Fruit fly (Drosophila melanogaster) whole organism, prepupa: ENCODE results near the gene Dnaaf5.

Experiments used
- Blimp-1 ChIP-seq: fragments of 200-800 bp; sonication (Bioruptor generic); optimal IDR thresholded peaks from 3 replicates; lab custom pipeline; 2017; ENCODE audit warnings: missing biosample characterization, missing genetic modification characterization, mild to moderate bottlenecking, moderate library complexity, missing genetic modification reagents
- CG11294 ChIP-seq: fragments of 200-800 bp; sonication (Bioruptor generic); IDR thresholded peaks from 2 replicates; pipeline ENCODE4 v1.3.6; 2022; ENCODE audit warnings: missing biosample characterization, missing genetic modification characterization
- CG11762 ChIP-seq: fragments of 200-800 bp; sonication (Bioruptor generic); optimal IDR thresholded peaks from 3 replicates; lab custom pipeline; 2016; ENCODE audit warnings: missing biosample characterization, missing genetic modification characterization; ENCODE audit not compliant: insufficient read depth
- CG11902 ChIP-seq: fragments of 200-800 bp; sonication (Bioruptor generic); optimal IDR thresholded peaks from 3 replicates; lab custom pipeline; 2016; ENCODE audit warnings: missing biosample characterization, missing genetic modification characterization
- CG16779 ChIP-seq: fragments of 200-800 bp; sonication (Bioruptor generic); optimal IDR thresholded peaks from 3 replicates; lab custom pipeline; 2017; ENCODE audit warnings: missing biosample characterization, mild to moderate bottlenecking, missing genetic modification characterization
- CG3032 ChIP-seq: fragments of 200-800 bp; optimal IDR thresholded peaks from 2 replicates; lab custom pipeline; 2019; ENCODE audit warnings: missing biosample characterization, mild to moderate bottlenecking, missing genetic modification characterization, moderate library complexity
- CG34406 ChIP-seq: fragments of 200-800 bp; sonication (Bioruptor generic); optimal IDR thresholded peaks from 3 replicates; lab custom pipeline; 2016; ENCODE audit warnings: missing biosample characterization, missing genetic modification characterization
- CG3919 ChIP-seq: fragments of 200-800 bp; sonication (Bioruptor generic); optimal IDR thresholded peaks from 3 replicates; lab custom pipeline; 2016; ENCODE audit warnings: missing biosample characterization, missing genetic modification characterization
- CG4318 ChIP-seq: fragments of 200-800 bp; sonication (Bioruptor generic); optimal IDR thresholded peaks from 3 replicates; lab custom pipeline; 2017; ENCODE audit warnings: missing biosample characterization, mild to moderate bottlenecking, missing genetic modification characterization
- CG6163 ChIP-seq: fragments of 200-800 bp; sonication (Bioruptor generic); IDR thresholded peaks from 3 replicates; pipeline ENCODE4 v1.3.6; 2022; ENCODE audit warnings: missing biosample characterization, missing genetic modification characterization
- CG6276 ChIP-seq: fragments of 200-800 bp; sonication (Bioruptor generic); optimal IDR thresholded peaks from 2 replicates; lab custom pipeline; 2017; ENCODE audit warnings: missing biosample characterization, mild to moderate bottlenecking, missing genetic modification characterization
- CG6792 ChIP-seq: fragments of 200-800 bp; sonication (Bioruptor generic); optimal IDR thresholded peaks from 3 replicates; lab custom pipeline; 2016; ENCODE audit warnings: missing biosample characterization, missing genetic modification characterization
- CG6808 ChIP-seq: fragments of 200-800 bp; sonication (Bioruptor generic); optimal IDR thresholded peaks from 3 replicates; lab custom pipeline; 2017; ENCODE audit warnings: missing biosample characterization, missing genetic modification characterization, mild to moderate bottlenecking, moderate library complexity, missing genetic modification reagents
- CG6854 ChIP-seq: fragments of 200-800 bp; sonication (Bioruptor generic); optimal IDR thresholded peaks from 2 replicates; lab custom pipeline; 2017; ENCODE audit warnings: missing biosample characterization, mild to moderate bottlenecking, missing genetic modification characterization
- CG7368 ChIP-seq: fragments of 200-800 bp; sonication (Bioruptor generic); optimal IDR thresholded peaks from 3 replicates; lab custom pipeline; 2016; ENCODE audit warnings: missing biosample characterization, missing genetic modification characterization
- CG8319 ChIP-seq: fragments of 200-800 bp; sonication (Bioruptor generic); optimal IDR thresholded peaks from 3 replicates; lab custom pipeline; 2016; ENCODE audit warnings: missing biosample characterization, missing genetic modification characterization
- CG8632 ChIP-seq: fragments of 200-800 bp; sonication (Bioruptor generic); optimal IDR thresholded peaks from 3 replicates; lab custom pipeline; 2016; ENCODE audit warnings: missing biosample characterization, missing genetic modification characterization
- CG9139 ChIP-seq: fragments of 200-800 bp; sonication (Bioruptor generic); optimal IDR thresholded peaks from 3 replicates; lab custom pipeline; 2017; ENCODE audit warnings: missing biosample characterization, mild to moderate bottlenecking, missing genetic modification characterization
- Eip75B ChIP-seq: fragments of 200-800 bp; sonication (Bioruptor generic); optimal IDR thresholded peaks from 3 replicates; lab custom pipeline; 2016; ENCODE audit warnings: missing biosample characterization, missing genetic modification characterization
- Eip78C ChIP-seq: fragments of 200-800 bp; sonication (Bioruptor generic); peaks from one replicate; lab custom pipeline; 2016; ENCODE audit warnings: missing biosample characterization, missing genetic modification characterization
- Eip93F ChIP-seq: fragments of 200-800 bp; sonication (Bioruptor generic); optimal IDR thresholded peaks from 2 replicates; lab custom pipeline; 2016; ENCODE audit warnings: missing biosample characterization, mild to moderate bottlenecking, missing genetic modification characterization
- Hr38 ChIP-seq: sonication (Bioruptor generic); optimal IDR thresholded peaks from 2 replicates; lab custom pipeline; 2016; ENCODE audit warnings: missing biosample characterization, missing genetic modification characterization
- Hr39 ChIP-seq: fragments of 200-800 bp; sonication (Bioruptor generic); optimal IDR thresholded peaks from 2 replicates; lab custom pipeline; 2016; ENCODE audit warnings: missing biosample characterization, missing genetic modification characterization
- Hr4 ChIP-seq: fragments of 200-800 bp; sonication (Bioruptor generic); optimal IDR thresholded peaks from 3 replicates; lab custom pipeline; 2016; ENCODE audit warnings: missing biosample characterization, missing genetic modification characterization
- Lpt ChIP-seq: fragments of 200-800 bp; sonication (Bioruptor generic); optimal IDR thresholded peaks from 3 replicates; lab custom pipeline; 2016; ENCODE audit warnings: missing biosample characterization, missing genetic modification characterization
- Met ChIP-seq: fragments of 200-800 bp; sonication (Bioruptor generic); optimal IDR thresholded peaks from 3 replicates; lab custom pipeline; 2016; ENCODE audit warnings: missing biosample characterization, missing genetic modification characterization
- OdsH ChIP-seq: fragments of 200-800 bp; sonication (Bioruptor generic); optimal IDR thresholded peaks from 3 replicates; lab custom pipeline; 2016; ENCODE audit warnings: missing biosample characterization, missing genetic modification characterization
- Smox ChIP-seq: fragments of 200-800 bp; sonication (Bioruptor generic); optimal IDR thresholded peaks from 3 replicates; lab custom pipeline; 2016; ENCODE audit warnings: missing biosample characterization, missing genetic modification characterization
- Sox102F ChIP-seq: fragments of 200-800 bp; sonication (Bioruptor generic); optimal IDR thresholded peaks from 2 replicates; lab custom pipeline; 2016; ENCODE audit warnings: missing biosample characterization, mild to moderate bottlenecking, missing genetic modification characterization
- Sox14 ChIP-seq: fragments of 200-800 bp; sonication (Bioruptor generic); optimal IDR thresholded peaks from 3 replicates; lab custom pipeline; 2016; ENCODE audit warnings: missing biosample characterization, missing genetic modification characterization
- Sox15 ChIP-seq: fragments of 200-800 bp; sonication (Bioruptor generic); optimal IDR thresholded peaks from 3 replicates; lab custom pipeline; 2016; ENCODE audit warnings: missing biosample characterization, missing genetic modification characterization
- achi ChIP-seq: fragments of 200-800 bp; sonication (Bioruptor generic); optimal IDR thresholded peaks from 3 replicates; lab custom pipeline; 2016; ENCODE audit warnings: missing biosample characterization, missing genetic modification characterization
- dac ChIP-seq: fragments of 200-800 bp; sonication (Bioruptor generic); optimal IDR thresholded peaks from 2 replicates; lab custom pipeline; 2017; ENCODE audit warnings: missing biosample characterization, mild to moderate bottlenecking, missing genetic modification characterization
- eg ChIP-seq: fragments of 200-800 bp; sonication (Bioruptor generic); IDR thresholded peaks from 3 replicates; pipeline ENCODE4 v1.3.6; 2022; ENCODE audit warnings: missing biosample characterization, missing genetic modification characterization
- esn ChIP-seq: fragments of 200-800 bp; sonication (Bioruptor generic); optimal IDR thresholded peaks from 2 replicates; lab custom pipeline; 2016; ENCODE audit warnings: missing biosample characterization, mild to moderate bottlenecking, missing genetic modification characterization, moderate library complexity
- fd59A ChIP-seq: fragments of 200-800 bp; sonication (Bioruptor generic); optimal IDR thresholded peaks from 2 replicates; lab custom pipeline; 2017; ENCODE audit warnings: missing biosample characterization, mild to moderate bottlenecking, missing genetic modification characterization, missing genetic modification reagents
- fd85E ChIP-seq: fragments of 200-800 bp; sonication (Bioruptor generic); optimal IDR thresholded peaks from 3 replicates; lab custom pipeline; 2016; ENCODE audit warnings: missing biosample characterization, missing genetic modification characterization
- lz ChIP-seq: fragments of 200-800 bp; sonication (Bioruptor generic); optimal IDR thresholded peaks from 3 replicates; lab custom pipeline; 2016; ENCODE audit warnings: missing biosample characterization, missing genetic modification characterization
- net ChIP-seq: fragments of 200-800 bp; sonication (Bioruptor generic); optimal IDR thresholded peaks from 3 replicates; lab custom pipeline; 2016; ENCODE audit warnings: missing biosample characterization, missing genetic modification characterization
- pdm3 ChIP-seq: fragments of 200-800 bp; sonication (Bioruptor generic); optimal IDR thresholded peaks from 3 replicates; lab custom pipeline; 2016; ENCODE audit warnings: missing biosample characterization, missing genetic modification characterization
- salr ChIP-seq, 2 experiments: fragments of 200-800 bp; sonication (Bioruptor generic); optimal IDR thresholded peaks; 3 replicates each; lab custom pipeline; 2016 to 2018; ENCODE audit warnings: missing biosample characterization in 2 of 2, missing genetic modification characterization in 2 of 2, mild to moderate bottlenecking in 1 of 2
- spab ChIP-seq: fragments of 200-800 bp; sonication (Bioruptor generic); optimal IDR thresholded peaks from 2 replicates; lab custom pipeline; 2017; ENCODE audit warnings: missing biosample characterization, mild to moderate bottlenecking, missing genetic modification characterization, missing genetic modification reagents
- ss ChIP-seq, 2 experiments: fragments of 200-800 bp; sonication (Bioruptor generic); optimal IDR thresholded peaks; 2 replicates in 1 of 2; 3 replicates in 1 of 2; lab custom pipeline; 2017 to 2018; ENCODE audit warnings: mild to moderate bottlenecking in 2 of 2, missing biosample characterization in 2 of 2, missing genetic modification characterization in 2 of 2, moderate library complexity in 1 of 2
- svp ChIP-seq: fragments of 200-800 bp; sonication (Bioruptor generic); peaks from one replicate; lab custom pipeline; 2016; ENCODE audit warnings: missing biosample characterization, missing genetic modification characterization
- topi ChIP-seq: fragments of 200-800 bp; sonication (Bioruptor generic); optimal IDR thresholded peaks from 3 replicates; lab custom pipeline; 2016; ENCODE audit warnings: missing biosample characterization, missing genetic modification characterization
- vri ChIP-seq: fragments of 200-800 bp; sonication (Bioruptor generic); optimal IDR thresholded peaks from 3 replicates; lab custom pipeline; 2016; ENCODE audit warnings: missing biosample characterization, mild to moderate bottlenecking, missing genetic modification characterization

The Dnaaf5 gene

DNA sequence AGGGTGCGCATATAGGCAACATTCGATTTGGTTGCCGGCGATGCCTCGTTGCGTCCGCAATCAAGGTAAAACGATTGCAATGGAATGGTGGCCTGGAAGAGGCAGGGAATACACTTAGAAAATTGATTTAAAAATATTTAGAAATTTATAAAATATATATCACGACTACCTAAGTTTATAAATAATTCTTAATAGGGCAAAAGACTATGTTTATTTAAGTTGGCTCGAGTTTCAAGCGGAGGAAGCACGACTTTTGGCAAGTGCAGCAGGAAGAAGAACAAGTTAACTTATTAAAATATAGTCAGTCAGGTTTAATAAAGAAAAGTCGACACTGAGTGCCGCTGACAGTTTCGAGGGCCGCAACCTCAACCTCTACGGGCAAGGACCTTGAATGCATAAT is 48.8 kb upstream of the Dnaaf5 start (continued):
- TF ChIP-seq Smox (GFP tag; lab: Kevin White, UChicago) (no peak), Met (GFP tag; lab: Kevin White, UChicago) (no peak), CG11762 (GFP tag; lab: Kevin White, UChicago) (no peak), Eip93F (GFP tag; lab: Kevin White, UChicago) (no peak), lz (no peak), CG6276 (GFP tag; lab: Kevin White, UChicago) (no peak), Lpt (GFP tag; lab: Kevin White, UChicago) (no peak), OdsH (GFP tag; lab: Kevin White, UChicago) (peak; percentile 29), Eip75B (GFP tag; lab: Kevin White, UChicago) (no peak), fd85E (no peak), pdm3 (peak; percentile 16), CG6854 (GFP tag; lab: Kevin White, UChicago) (no peak), CG4318 (no peak), fd59A (GFP tag; lab: Kevin White, UChicago) (no peak), Hr38 (GFP tag; lab: Kevin White, UChicago) (no peak), dac (GFP tag; lab: Kevin White, UChicago) (no peak), CG6808 (GFP tag; lab: Kevin White, UChicago) (peak; percentile 3), CG3032 (peak; percentile 41), CG8319 (GFP tag; lab: Kevin White, UChicago) (no peak), Sox15 (GFP tag; lab: Kevin White, UChicago) (no peak), esn (peak; percentile 19), CG16779 (tag; lab: Kevin White, UChicago) (no peak), achi (GFP tag; lab: Kevin White, UChicago) (peak; percentile 39), Hr39 (no peak)

DNA sequence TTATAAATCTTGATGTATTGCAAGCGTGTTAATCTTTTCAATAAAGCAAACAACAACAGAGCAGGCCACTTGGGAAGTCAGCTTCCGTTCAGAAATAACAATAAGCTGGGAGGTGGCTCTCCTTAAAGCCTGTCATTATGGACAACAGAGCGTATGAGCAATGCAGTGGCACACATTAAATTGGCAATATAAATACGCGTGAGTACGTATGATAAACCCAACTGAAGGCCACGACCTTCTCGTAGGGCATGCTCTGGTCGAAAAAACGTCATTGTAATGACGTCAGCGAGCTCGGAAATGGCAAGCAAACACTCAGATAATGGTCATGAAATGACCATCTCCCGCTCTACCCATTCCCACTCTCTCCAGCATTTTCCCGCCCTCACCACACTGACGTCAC is 45.1 kb upstream of the Dnaaf5 start:
- peak; percentile 95 for TF ChIP-seq svp (GFP tag; lab: Kevin White, UChicago)
- no peak for TF ChIP-seq CG11902 (GFP tag; lab: Kevin White, UChicago)

DNA sequence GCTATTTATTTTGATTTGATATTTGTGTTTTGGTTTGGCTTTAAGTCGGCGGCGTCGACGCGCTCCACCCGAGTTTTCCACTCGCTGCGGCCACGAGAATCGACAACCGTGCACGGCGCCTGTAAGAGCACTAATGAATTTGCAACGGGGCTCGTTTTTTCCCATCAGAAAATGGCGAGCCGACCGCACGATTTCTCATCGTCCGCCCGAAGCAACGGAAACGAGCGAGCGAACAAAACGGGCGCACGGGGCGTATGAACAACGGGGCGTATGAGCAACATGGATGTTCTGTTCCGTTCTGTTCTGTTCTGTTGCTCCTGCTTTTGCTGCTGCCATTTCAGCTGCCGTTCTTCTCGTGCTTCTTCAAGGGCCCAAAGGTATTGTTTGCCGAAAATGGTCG is 43.7 kb upstream of the Dnaaf5 start:
- TF ChIP-seq Eip78C (GFP tag; lab: Kevin White, UChicago) (peak; percentile 34), salr (GFP tag; optimal IDR thresholded peaks at IDR 0.05; lab: Kevin White, UChicago) (no peak), ss (GFP tag; optimal IDR thresholded peaks at IDR 0.05; lab: Kevin White, UChicago) (no peak), dac (GFP tag; lab: Kevin White, UChicago) (no peak), Eip93F (GFP tag; lab: Kevin White, UChicago) (no peak), CG6163 (GFP tag; lab: Robert Waterston, UW) (0 out of 3 replicates have a peak, but pooled peaks have one; percentile 17), eg (GFP tag; lab: Robert Waterston, UW) (no peak), net (GFP tag; lab: Kevin White, UChicago) (peak; percentile 9), CG3919 (peak; percentile 15), Hr4 (GFP tag; lab: Kevin White, UChicago) (no peak)

DNA sequence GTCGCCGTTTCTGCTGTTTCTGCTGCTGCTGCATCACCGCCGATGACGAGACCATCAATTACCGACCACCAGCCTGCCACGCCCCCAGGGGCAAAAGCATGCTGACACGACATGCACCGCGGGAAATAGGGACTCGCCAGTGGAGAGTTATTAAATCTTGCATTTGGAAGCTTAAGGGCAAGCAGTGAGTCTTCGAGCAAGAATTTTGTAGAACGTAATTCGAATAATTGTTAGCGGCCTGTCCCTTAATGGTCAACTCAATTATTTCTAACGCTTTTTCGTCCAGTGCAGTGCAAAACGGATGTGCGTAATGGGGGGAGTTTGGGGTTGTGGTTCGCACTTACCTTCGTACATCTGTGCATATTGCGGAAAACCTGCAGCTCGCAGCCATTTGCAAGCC is 37.8 kb upstream of the Dnaaf5 start:
- TF ChIP-seq CG7368 (GFP tag; lab: Kevin White, UChicago) (peak; percentile 17), CG34406 (GFP tag; lab: Kevin White, UChicago) (peak; percentile 1), Sox102F (no peak), CG8632 (GFP tag; lab: Kevin White, UChicago) (no peak), dac (GFP tag; lab: Kevin White, UChicago) (no peak), pdm3 (peak; percentile 11), vri (GFP tag; lab: Kevin White, UChicago) (no peak), CG16779 (tag; lab: Kevin White, UChicago) (no peak), CG6808 (GFP tag; lab: Kevin White, UChicago) (peak; percentile 34), spab (GFP tag; lab: Kevin White, UChicago) (peak; percentile 9), Sox14 (GFP tag; lab: Kevin White, UChicago) (no peak), CG3919 (peak; percentile 68), fd85E (no peak), CG6854 (GFP tag; lab: Kevin White, UChicago) (peak; percentile 11), CG6792 (GFP tag; lab: Kevin White, UChicago) (no peak), CG11762 (GFP tag; lab: Kevin White, UChicago) (no peak), Met (GFP tag; lab: Kevin White, UChicago) (peak; percentile 31), OdsH (GFP tag; lab: Kevin White, UChicago) (no peak), CG9139 (GFP tag; lab: Kevin White, UChicago) (no peak), salr (GFP tag; optimal IDR thresholded peaks at IDR 0.05; lab: Kevin White, UChicago) (no peak), Hr39 (peak; percentile 28), topi (peak; percentile 41), Blimp-1 (GFP tag; lab: Kevin White, UChicago) (no peak), lz (peak; percentile 36), CG11294 (GFP tag; lab: Robert Waterston, UW) (no peak)
